Fruit fly (Drosophila melanogaster): ENCODE results near the gene CG34028.

dm6 chrX:9556397-9556796 is 45.1 kb downstream of the CG34028 start, which contains the start of gene CG15317:
- TF ChIP-seq Dif (GFP tag; optimal IDR thresholded peaks at IDR 0.05; ENCODE audit: partially characterized antibody) = no peak
- TF ChIP-seq Jra (GFP tag; optimal IDR thresholded peaks at IDR 0.05) = no peak
- TF ChIP-seq Hr78 (GFP tag; optimal IDR thresholded peaks at IDR 0.05) = no peak
- TF ChIP-seq sv (GFP tag; optimal IDR thresholded peaks at IDR 0.05) = no peak

Measured in whole organism, wandering third instar larva.